Worm (Caenorhabditis elegans): Measurements from ENCODE around the gene CC8.2.

- TF ChIP-seq him-1 (tag; optimal IDR thresholded peaks at IDR 0.05) (no peak), W03F9.2 (tag; optimal IDR thresholded peaks at IDR 0.05) (no peak)
These were observed 33.3 kb upstream of the CC8.2 start for ce11 chrIV:3681763-3682162.
